Worm (Caenorhabditis elegans): Measurements from ENCODE around the gene EEED8.18.

DNA sequence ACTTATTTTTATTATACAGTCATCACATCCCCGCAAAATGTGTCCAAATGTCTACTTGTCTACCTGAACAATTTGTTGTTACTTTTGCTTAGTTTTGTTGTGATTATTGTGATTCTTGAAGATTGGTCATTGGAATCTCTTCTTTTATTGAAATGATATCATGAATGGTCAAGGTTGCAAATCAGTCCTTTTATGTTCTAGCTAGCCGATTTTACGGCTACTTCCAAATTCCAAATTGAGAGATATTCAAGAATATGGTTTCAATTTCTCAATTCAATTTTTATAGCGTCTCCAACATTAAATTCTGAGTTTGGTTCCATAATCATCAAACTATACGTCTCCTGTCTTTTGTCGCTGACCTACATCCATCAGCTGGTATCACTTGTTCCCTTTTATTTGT lies 38.9 kb upstream of the EEED8.18 start:
- TF ChIP-seq egl-27 (tag; optimal IDR thresholded peaks at IDR 0.05) (no peak), rnt-1 (tag; optimal IDR thresholded peaks at IDR 0.05) (no peak), lsy-2 (tag; optimal IDR thresholded peaks at IDR 0.05) (no peak), nhr-11 (tag; optimal IDR thresholded peaks at IDR 0.05) (no peak), lin-15B (tag; optimal IDR thresholded peaks at IDR 0.05) (no peak), lin-39 (tag; optimal IDR thresholded peaks at IDR 0.05) (no peak), snpc-4 (tag; optimal IDR thresholded peaks at IDR 0.05) (no peak), ces-1 (GFP tag; optimal IDR thresholded peaks at IDR 0.05) (no peak)

All from whole organism, L1 larva.